Worm (Caenorhabditis elegans) whole organism, mixed stage, embryonic: ENCODE results near the gene ife-2.
"Not testable (repeated sequence)": the region's sequence is repeated elsewhere in the genome, so short reads cannot be mapped to it uniquely, and the experiment has no call there.

Experiments
- M03D4.4 ChIP-seq: sonication (generic microtip); optimal IDR thresholded peaks from 2 replicates; lab custom pipeline; 2017; ENCODE audit warnings: mild to moderate bottlenecking, missing genetic modification characterization, missing compliant biosample characterization
- bed-3 ChIP-seq: fragments of 200-800 bp; sonication (Bioruptor generic); optimal IDR thresholded peaks from 3 replicates; lab custom pipeline; 2018; ENCODE audit warnings: mild to moderate bottlenecking, missing genetic modification characterization, moderate library complexity, missing compliant biosample characterization
- blmp-1 ChIP-seq: fragments of 150-350 bp; optimal IDR thresholded peaks from 2 replicates; lab custom pipeline; 2014; ENCODE audit warnings: missing biosample characterization, missing genetic modification characterization
- ceh-83 ChIP-seq: fragments of 200-800 bp; sonication (Bioruptor generic); optimal IDR thresholded peaks from 2 replicates; lab custom pipeline; 2018; ENCODE audit warnings: mild to moderate bottlenecking, missing genetic modification characterization, missing compliant biosample characterization
- ces-1 ChIP-seq: fragments of 150-350 bp; optimal IDR thresholded peaks from 2 replicates; lab custom pipeline; 2014; ENCODE audit warnings: missing biosample characterization, missing genetic modification reagents, missing genetic modification characterization
- cnd-1 ChIP-seq: fragments of 200-800 bp; sonication (Bioruptor generic); optimal IDR thresholded peaks from 2 replicates; lab custom pipeline; 2018; ENCODE audit warnings: mild to moderate bottlenecking, missing genetic modification characterization, missing compliant biosample characterization
- drap-1 ChIP-seq: fragments of 200-800 bp; sonication (Bioruptor generic); optimal IDR thresholded peaks from 3 replicates; lab custom pipeline; 2018; ENCODE audit warnings: mild to moderate bottlenecking, missing genetic modification characterization, missing compliant biosample characterization
- elt-1 ChIP-seq: sonication (generic microtip); optimal IDR thresholded peaks from 2 replicates; lab custom pipeline; 2017; ENCODE audit warnings: missing genetic modification characterization, mild to moderate bottlenecking, missing compliant biosample characterization, antibody characterized with exemption, moderate library complexity, borderline replicate concordance; ENCODE audit not compliant: insufficient read depth
- elt-3 ChIP-seq: fragments of 150-350 bp; optimal IDR thresholded peaks from 2 replicates; lab custom pipeline; 2014; ENCODE audit warnings: missing biosample characterization, missing genetic modification characterization
- flh-1 ChIP-seq: fragments of 200-800 bp; sonication (Bioruptor generic); optimal IDR thresholded peaks from 2 replicates; lab custom pipeline; 2018; ENCODE audit warnings: mild to moderate bottlenecking, missing genetic modification characterization, moderate library complexity, missing compliant biosample characterization
- ham-2 ChIP-seq: fragments of 200-800 bp; sonication (Bioruptor generic); optimal IDR thresholded peaks from 2 replicates; lab custom pipeline; 2018; ENCODE audit warnings: mild to moderate bottlenecking, missing genetic modification characterization, missing compliant biosample characterization
- hlh-1 ChIP-seq: fragments of 150-350 bp; optimal IDR thresholded peaks from 2 replicates; lab custom pipeline; 2014; ENCODE audit warnings: missing biosample characterization, missing genetic modification reagents, missing genetic modification characterization
- lin-13 ChIP-seq: fragments of 150-350 bp; optimal IDR thresholded peaks from 2 replicates; lab custom pipeline; 2014; ENCODE audit warnings: missing biosample characterization, missing genetic modification characterization
- lsy-2 ChIP-seq: fragments of 150-350 bp; optimal IDR thresholded peaks from 2 replicates; lab custom pipeline; 2014; ENCODE audit warnings: missing biosample characterization, missing genetic modification characterization
- mab-5 ChIP-seq: fragments of 150-350 bp; optimal IDR thresholded peaks from 2 replicates; lab custom pipeline; 2014; ENCODE audit warnings: missing biosample characterization, missing genetic modification characterization
- mep-1 ChIP-seq: fragments of 150-350 bp; optimal IDR thresholded peaks from 2 replicates; lab custom pipeline; 2017; ENCODE audit warnings: missing biosample characterization, missing genetic modification reagents, missing genetic modification characterization, inconsistent platforms
- mls-2 ChIP-seq: sonication (generic microtip); optimal IDR thresholded peaks from 2 replicates; lab custom pipeline; 2016; ENCODE audit warnings: mild to moderate bottlenecking, missing genetic modification characterization, moderate library complexity, missing compliant biosample characterization
- nhr-12 ChIP-seq: fragments of 150-350 bp; optimal IDR thresholded peaks from 2 replicates; lab custom pipeline; 2014; ENCODE audit warnings: missing biosample characterization, missing genetic modification characterization
- nhr-2 ChIP-seq: fragments of 150-350 bp; optimal IDR thresholded peaks from 2 replicates; lab custom pipeline; 2014; ENCODE audit warnings: missing biosample characterization, missing genetic modification characterization
- nhr-28 ChIP-seq: fragments of 150-350 bp; optimal IDR thresholded peaks from 2 replicates; lab custom pipeline; 2014; ENCODE audit warnings: missing biosample characterization, missing genetic modification characterization
- nhr-76 ChIP-seq: sonication (generic microtip); optimal IDR thresholded peaks from 2 replicates; lab custom pipeline; 2017; ENCODE audit warnings: missing biosample characterization, missing genetic modification characterization
- sem-2 ChIP-seq: fragments of 200-800 bp; sonication (Bioruptor generic); optimal IDR thresholded peaks from 2 replicates; lab custom pipeline; 2018; ENCODE audit warnings: mild to moderate bottlenecking, missing genetic modification characterization, missing compliant biosample characterization
- snpc-4 ChIP-seq: fragments of 150-350 bp; optimal IDR thresholded peaks from 2 replicates; lab custom pipeline; 2014; ENCODE audit warnings: missing biosample characterization, missing genetic modification characterization
- sptf-1 ChIP-seq: sonication (generic microtip); optimal IDR thresholded peaks from 2 replicates; lab custom pipeline; 2017; ENCODE audit warnings: mild to moderate bottlenecking, missing genetic modification characterization, moderate library complexity, missing compliant biosample characterization
- unc-120 ChIP-seq: sonication (generic microtip); optimal IDR thresholded peaks from 2 replicates; lab custom pipeline; 2017; ENCODE audit warnings: missing genetic modification characterization, missing compliant biosample characterization; ENCODE audit not compliant: poor library complexity, severe bottlenecking
- unc-39 ChIP-seq: fragments of 150-350 bp; optimal IDR thresholded peaks from 2 replicates; lab custom pipeline; 2014; ENCODE audit warnings: missing biosample characterization, missing genetic modification characterization
- unc-62 ChIP-seq: fragments of 150-350 bp; optimal IDR thresholded peaks from 2 replicates; lab custom pipeline; 2014; ENCODE audit warnings: missing biosample characterization, missing genetic modification reagents, missing genetic modification characterization
- zip-8 ChIP-seq: fragments of 150-350 bp; optimal IDR thresholded peaks from 2 replicates; lab custom pipeline; 2014; ENCODE audit warnings: missing biosample characterization, missing genetic modification characterization

ife-2 gene

ce11 chrX:353134-353669 lies 29.3 kb downstream of the ife-2 start, which contains the start of gene sor-3 (continued):
- TF ChIP-seq nhr-76 (tag; lab: Kevin White, UChicago) = no peak
- no peak for TF ChIP-seq unc-39 (tag; lab: Kevin White, UChicago)
- peak; percentile 66 for TF ChIP-seq ces-1 (GFP tag; lab: Kevin White, UChicago)
- peak; percentile 13 for TF ChIP-seq elt-1 (tag; lab: Kevin White, UChicago)

- peak; percentile 8 for TF ChIP-seq sptf-1 (tag; lab: Kevin White, UChicago)
Measured at ce11 chrX:351398-351797, 31.1 kb downstream of the ife-2 start.

- no peak for TF ChIP-seq nhr-2 (tag; lab: Kevin White, UChicago)
- no peak for TF ChIP-seq nhr-76 (tag; lab: Kevin White, UChicago)
- TF ChIP-seq flh-1 (GFP tag; lab: Kevin White, UChicago) = no peak
- TF ChIP-seq unc-62 (GFP tag; lab: Kevin White, UChicago) = no peak
- TF ChIP-seq ces-1 (GFP tag; lab: Kevin White, UChicago) = peak; percentile 12
- TF ChIP-seq unc-120 (tag; lab: Kevin White, UChicago) = peak; percentile 38
- TF ChIP-seq mep-1 (tag; lab: Kevin White, UChicago) = peak; percentile 2
- no peak for TF ChIP-seq blmp-1
- no peak for TF ChIP-seq sem-2 (GFP tag; lab: Kevin White, UChicago)
Measured at ce11 chrX:348141-348540, 34.4 kb downstream of the ife-2 start.

DNA sequence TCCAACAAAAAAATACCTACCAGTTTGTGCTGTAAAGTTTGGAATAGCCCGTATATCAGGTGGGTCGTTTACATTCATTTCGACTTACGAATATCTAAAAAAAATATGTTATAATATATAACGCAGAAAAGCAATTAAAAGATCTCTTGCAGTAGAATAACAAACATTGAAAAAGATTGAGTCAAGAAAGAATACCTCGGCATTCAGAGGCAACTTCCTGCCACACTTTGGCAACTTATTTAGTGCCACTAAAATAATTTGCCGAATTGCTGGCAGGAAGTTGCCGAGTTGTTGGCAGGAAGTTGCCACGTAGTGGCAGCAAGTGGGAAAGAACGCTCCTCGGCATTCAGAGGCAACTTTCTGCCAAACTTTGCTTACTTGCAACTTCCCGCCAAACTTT lies 35.4 kb downstream of the ife-2 start, which contains the start of gene C04E7.3:
Gene C04E7.3, minus strand, starts transcription at position 101 of the 400 bp plus-strand sequence.
- TF ChIP-seq mab-5, M03D4.4, lin-13: not testable (repeated sequence)

ce11 chrX:343822-344221 lies 38.7 kb downstream of the ife-2 start:
- TF ChIP-seq nhr-2 (tag; lab: Kevin White, UChicago) (no peak), ceh-83 (GFP tag; lab: Kevin White, UChicago) (no peak), ham-2 (GFP tag; lab: Kevin White, UChicago) (no peak), bed-3 (no peak), mls-2 (tag; lab: Kevin White, UChicago) (no peak), nhr-76 (tag; lab: Kevin White, UChicago) (no peak), unc-39 (tag; lab: Kevin White, UChicago) (no peak), elt-1 (tag; lab: Kevin White, UChicago) (no peak), cnd-1 (tag; lab: Kevin White, UChicago) (no peak), snpc-4 (tag; lab: Kevin White, UChicago) (no peak), nhr-28 (no peak), ces-1 (GFP tag; lab: Kevin White, UChicago) (no peak), sptf-1 (tag; lab: Kevin White, UChicago) (no peak), zip-8 (tag; lab: Kevin White, UChicago) (no peak), mab-5 (no peak), blmp-1 (no peak), drap-1 (no peak), mep-1 (tag; lab: Kevin White, UChicago) (no peak), unc-62 (GFP tag; lab: Kevin White, UChicago) (no peak), unc-120 (tag; lab: Kevin White, UChicago) (no peak)

DNA sequence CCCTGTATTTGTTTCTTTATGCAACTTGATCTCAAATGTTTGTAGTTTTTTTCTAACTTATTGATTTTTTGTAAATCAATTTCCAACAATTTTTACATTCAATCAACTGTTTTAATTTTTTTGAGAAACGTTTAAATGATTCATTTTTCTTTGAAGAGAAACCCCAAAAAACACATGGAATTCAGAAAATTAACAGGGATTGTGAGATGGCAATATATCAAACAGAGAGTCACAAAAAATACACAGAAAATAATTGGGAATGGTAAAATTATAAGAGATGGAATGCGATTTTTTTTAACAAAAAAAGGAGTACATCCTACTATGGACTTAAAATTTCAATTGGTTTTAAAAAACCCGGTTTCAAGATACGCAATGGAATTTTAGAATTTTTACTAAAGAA lies 48.1 kb downstream of the ife-2 start:
- no peak for TF ChIP-seq elt-1 (tag; lab: Kevin White, UChicago)

DNA sequence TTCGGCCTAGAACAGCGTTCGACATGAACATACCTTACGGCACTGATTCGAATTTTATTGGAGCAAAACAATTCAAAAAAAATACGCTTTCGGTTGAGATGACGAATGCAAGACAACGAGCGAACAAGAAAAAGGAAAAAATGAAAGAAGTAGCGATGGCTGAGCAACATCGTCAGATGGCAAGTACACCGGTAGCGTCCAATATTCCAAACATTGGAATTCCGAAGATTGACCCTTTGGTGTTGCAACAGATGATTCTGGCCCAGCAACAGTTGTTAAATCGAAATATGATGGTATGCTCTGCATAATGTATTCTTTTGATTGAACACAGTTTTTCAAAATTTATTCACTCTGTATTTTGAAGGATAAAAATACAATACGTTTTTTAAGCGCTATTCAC lies 49.9 kb downstream of the ife-2 start:
- TF ChIP-seq flh-1 (GFP tag; lab: Kevin White, UChicago) = no peak
- TF ChIP-seq unc-39 (tag; lab: Kevin White, UChicago) = no peak
- TF ChIP-seq hlh-1 (tag; lab: Kevin White, UChicago) = no peak
- TF ChIP-seq lin-13 = no peak
- no peak for TF ChIP-seq nhr-12 (tag; lab: Kevin White, UChicago)
- no peak for TF ChIP-seq bed-3
- TF ChIP-seq elt-3 (tag; lab: Kevin White, UChicago) = no peak
- no peak for TF ChIP-seq sptf-1 (tag; lab: Kevin White, UChicago)
- TF ChIP-seq snpc-4 (tag; lab: Kevin White, UChicago) = no peak
- no peak for TF ChIP-seq zip-8 (tag; lab: Kevin White, UChicago)
- TF ChIP-seq lsy-2 = no peak
- TF ChIP-seq ham-2 (GFP tag; lab: Kevin White, UChicago) = no peak
- TF ChIP-seq unc-62 (GFP tag; lab: Kevin White, UChicago) = no peak
- TF ChIP-seq drap-1 = no peak
